Fruit fly (Drosophila melanogaster) whole organism, embryonic: Measurements from ENCODE around the gene mRpL10.

Experiments
- Atf6 ChIP-seq: fragments of 200-800 bp; sonication (Bioruptor generic); IDR thresholded peaks from 2 replicates; pipeline ENCODE4 v1.3.6; 2022; ENCODE audit warnings: missing biosample characterization, missing genetic modification characterization
- Bteb2 ChIP-seq: fragments of 200-800 bp; sonication (Bioruptor generic); optimal IDR thresholded peaks from 2 replicates; lab custom pipeline; 2016; ENCODE audit warnings: missing biosample characterization, missing genetic modification characterization
- CG10209 ChIP-seq: fragments of 200-800 bp; sonication (Bioruptor generic); optimal IDR thresholded peaks from 3 replicates; lab custom pipeline; 2017; ENCODE audit warnings: missing biosample characterization, mild to moderate bottlenecking, missing genetic modification characterization, missing genetic modification reagents
- CG10366 ChIP-seq: fragments of 200-800 bp; sonication (Bioruptor generic); IDR thresholded peaks from 2 replicates; pipeline ENCODE4 v1.3.6; 2022; ENCODE audit warnings: missing biosample characterization, missing genetic modification characterization
- CG11456 ChIP-seq: fragments of 200-800 bp; sonication (Bioruptor generic); IDR thresholded peaks from 3 replicates; pipeline ENCODE4 v1.3.6; 2022; ENCODE audit warnings: missing biosample characterization, missing genetic modification characterization
- CG13287 ChIP-seq: fragments of 200-800 bp; sonication (Bioruptor generic); IDR thresholded peaks from 2 replicates; pipeline ENCODE4 v1.3.6; 2022; ENCODE audit warnings: missing biosample characterization, missing genetic modification characterization; ENCODE audit not compliant: partially characterized antibody
- CG13296 ChIP-seq: fragments of 200-800 bp; sonication (Bioruptor generic); optimal IDR thresholded peaks from 3 replicates; lab custom pipeline; 2018; ENCODE audit warnings: missing biosample characterization, mild to moderate bottlenecking, missing genetic modification characterization
- CG14667 ChIP-seq: fragments of 200-800 bp; sonication (Bioruptor generic); IDR thresholded peaks from 2 replicates; pipeline ENCODE4 v1.3.6; 2022; ENCODE audit warnings: missing biosample characterization, missing genetic modification characterization
- CG16815 ChIP-seq: fragments of 200-800 bp; sonication (Bioruptor generic); optimal IDR thresholded peaks from 3 replicates; lab custom pipeline; 2017; ENCODE audit warnings: missing biosample characterization, mild to moderate bottlenecking, missing genetic modification characterization
- CG17361 ChIP-seq: fragments of 200-800 bp; sonication (Bioruptor generic); IDR thresholded peaks from 3 replicates; pipeline ENCODE4 v1.3.6; 2022; ENCODE audit warnings: missing biosample characterization, missing genetic modification characterization
- CG30431 ChIP-seq: fragments of 200-800 bp; sonication (Bioruptor generic); optimal IDR thresholded peaks from 2 replicates; lab custom pipeline; 2017; ENCODE audit warnings: missing biosample characterization, missing genetic modification characterization
- CG43689 ChIP-seq: fragments of 200-800 bp; sonication (Bioruptor generic); IDR thresholded peaks from 2 replicates; pipeline ENCODE4 v1.3.6; 2022; ENCODE audit warnings: missing biosample characterization, missing genetic modification characterization
- CG6683 ChIP-seq: fragments of 200-800 bp; sonication (Bioruptor generic); optimal IDR thresholded peaks from 2 replicates; lab custom pipeline; 2017; ENCODE audit warnings: missing biosample characterization, mild to moderate bottlenecking, missing genetic modification characterization, missing genetic modification reagents
- CG6813 ChIP-seq: fragments of 200-800 bp; sonication (Bioruptor generic); optimal IDR thresholded peaks from 2 replicates; lab custom pipeline; 2017; ENCODE audit warnings: missing biosample characterization, missing genetic modification characterization, mild to moderate bottlenecking, moderate library complexity, missing genetic modification reagents
- CG7786 ChIP-seq: fragments of 200-800 bp; sonication (Bioruptor generic); optimal IDR thresholded peaks from 2 replicates; lab custom pipeline; 2016; ENCODE audit warnings: missing biosample characterization, missing genetic modification characterization
- CG8089 ChIP-seq: fragments of 200-800 bp; sonication (Bioruptor generic); optimal IDR thresholded peaks from 3 replicates; lab custom pipeline; 2016; ENCODE audit warnings: missing biosample characterization, missing genetic modification characterization
- CG9797 ChIP-seq: fragments of 200-800 bp; sonication (Bioruptor generic); optimal IDR thresholded peaks from 3 replicates; lab custom pipeline; 2018; ENCODE audit warnings: missing biosample characterization, mild to moderate bottlenecking, missing genetic modification characterization
- D ChIP-seq, 2 experiments: fragments of 200-800 bp in 1 of 2; fragments of >200 bp in 1 of 2; sonication (Bioruptor generic) in 1 of 2; optimal IDR thresholded peaks; 2 replicates in 1 of 2; 3 replicates in 1 of 2; lab custom pipeline; 2017; ENCODE audit warnings: mild to moderate bottlenecking in 1 of 2, missing biosample characterization in 1 of 2, missing genetic modification characterization in 1 of 2, missing genetic modification reagents in 1 of 2
- Ets65A ChIP-seq: fragments of 200-800 bp; sonication (Bioruptor generic); peaks from one replicate; lab custom pipeline; 2016; ENCODE audit warnings: missing biosample characterization, missing genetic modification characterization
- Ets97D ChIP-seq: fragments of 200-800 bp; sonication (Bioruptor generic); optimal IDR thresholded peaks from 3 replicates; lab custom pipeline; 2016; ENCODE audit warnings: missing biosample characterization, missing genetic modification characterization
- HLH4C ChIP-seq: fragments of 200-800 bp; sonication (Bioruptor generic); IDR thresholded peaks from 3 replicates; pipeline ENCODE4 v1.3.6; 2022; ENCODE audit warnings: missing biosample characterization, missing genetic modification characterization; ENCODE audit not compliant: partially characterized antibody
- Hmx ChIP-seq: fragments of 200-800 bp; sonication (Bioruptor generic); optimal IDR thresholded peaks from 2 replicates; lab custom pipeline; 2016; ENCODE audit warnings: missing biosample characterization, missing genetic modification characterization
- Hsf ChIP-seq: fragments of 200-800 bp; sonication (Bioruptor generic); optimal IDR thresholded peaks from 3 replicates; lab custom pipeline; 2016; ENCODE audit warnings: missing biosample characterization, missing genetic modification characterization
- MBD-R2 ChIP-seq: fragments of 200-800 bp; sonication (Bioruptor generic); IDR thresholded peaks from 2 replicates; pipeline ENCODE4 v1.3.6; 2022; ENCODE audit warnings: missing biosample characterization, missing genetic modification characterization
- Max ChIP-seq: fragments of 200-800 bp; sonication (Bioruptor generic); optimal IDR thresholded peaks from 2 replicates; lab custom pipeline; 2016; ENCODE audit warnings: missing biosample characterization, mild to moderate bottlenecking, missing genetic modification characterization
- Meics ChIP-seq: fragments of 200-800 bp; sonication (Bioruptor generic); optimal IDR thresholded peaks from 2 replicates; lab custom pipeline; 2017; ENCODE audit warnings: missing biosample characterization, mild to moderate bottlenecking, missing genetic modification characterization
- Oaz ChIP-seq: fragments of 200-800 bp; sonication (Bioruptor generic); IDR thresholded peaks from 2 replicates; pipeline ENCODE4 v1.3.6; 2022; ENCODE audit warnings: missing biosample characterization, missing genetic modification characterization
- al ChIP-seq: fragments of 200-800 bp; sonication (Bioruptor generic); IDR thresholded peaks from 2 replicates; pipeline ENCODE4 v1.3.6; 2022; ENCODE audit warnings: missing biosample characterization, missing genetic modification characterization
- ato ChIP-seq: fragments of 200-800 bp; sonication (Bioruptor generic); IDR thresholded peaks from 2 replicates; pipeline ENCODE4 v1.3.6; 2022; ENCODE audit warnings: missing biosample characterization, missing genetic modification characterization; ENCODE audit not compliant: partially characterized antibody
- dmrt11E ChIP-seq: fragments of 200-800 bp; sonication (Bioruptor generic); optimal IDR thresholded peaks from 3 replicates; lab custom pipeline; 2018; ENCODE audit warnings: missing biosample characterization, mild to moderate bottlenecking, missing genetic modification characterization, moderate library complexity
- eve ChIP-seq, 2 experiments: fragments of >200 bp; optimal IDR thresholded peaks; 2 replicates each; lab custom pipeline; 2017; ENCODE audit warnings: missing biosample characterization in 2 of 2, missing genetic modification characterization in 2 of 2
- ewg ChIP-seq: fragments of 200-800 bp; sonication (Bioruptor generic); optimal IDR thresholded peaks from 3 replicates; lab custom pipeline; 2017; ENCODE audit warnings: mild to moderate bottlenecking, missing biosample characterization, missing genetic modification reagents, missing genetic modification characterization
- fu2 ChIP-seq: fragments of 200-800 bp; sonication (Bioruptor generic); optimal IDR thresholded peaks from 2 replicates; lab custom pipeline; 2016; ENCODE audit warnings: missing biosample characterization, missing genetic modification characterization
- nerfin-1 ChIP-seq: fragments of 200-800 bp; sonication (Bioruptor generic); optimal IDR thresholded peaks from 3 replicates; lab custom pipeline; 2019; ENCODE audit warnings: missing biosample characterization, mild to moderate bottlenecking, missing genetic modification characterization, moderate library complexity
- onecut ChIP-seq: fragments of 200-800 bp; sonication (Bioruptor generic); IDR thresholded peaks from 2 replicates; pipeline ENCODE4 v1.3.6; 2022; ENCODE audit warnings: missing biosample characterization, missing genetic modification characterization
- peb ChIP-seq: fragments of 200-800 bp; sonication (Bioruptor generic); IDR thresholded peaks from 2 replicates; pipeline ENCODE4 v1.3.6; 2022; ENCODE audit warnings: missing biosample characterization, missing genetic modification characterization
- psq ChIP-seq: fragments of 200-800 bp; sonication (Bioruptor generic); optimal IDR thresholded peaks from 2 replicates; lab custom pipeline; 2017; ENCODE audit warnings: missing biosample characterization, missing genetic modification characterization
- pzg ChIP-seq: fragments of 200-800 bp; sonication (Bioruptor generic); optimal IDR thresholded peaks from 3 replicates; lab custom pipeline; 2018; ENCODE audit warnings: missing biosample characterization, mild to moderate bottlenecking, missing genetic modification characterization, moderate library complexity
- row ChIP-seq: fragments of 200-800 bp; sonication (Bioruptor generic); IDR thresholded peaks from 3 replicates; pipeline ENCODE4 v1.3.6; 2022; ENCODE audit warnings: missing biosample characterization, missing genetic modification characterization
- tup ChIP-seq: fragments of 200-800 bp; sonication (Bioruptor generic); optimal IDR thresholded peaks from 2 replicates; lab custom pipeline; 2016; ENCODE audit warnings: missing biosample characterization, mild to moderate bottlenecking, missing genetic modification characterization, moderate library complexity

Gene mRpL10

DNA sequence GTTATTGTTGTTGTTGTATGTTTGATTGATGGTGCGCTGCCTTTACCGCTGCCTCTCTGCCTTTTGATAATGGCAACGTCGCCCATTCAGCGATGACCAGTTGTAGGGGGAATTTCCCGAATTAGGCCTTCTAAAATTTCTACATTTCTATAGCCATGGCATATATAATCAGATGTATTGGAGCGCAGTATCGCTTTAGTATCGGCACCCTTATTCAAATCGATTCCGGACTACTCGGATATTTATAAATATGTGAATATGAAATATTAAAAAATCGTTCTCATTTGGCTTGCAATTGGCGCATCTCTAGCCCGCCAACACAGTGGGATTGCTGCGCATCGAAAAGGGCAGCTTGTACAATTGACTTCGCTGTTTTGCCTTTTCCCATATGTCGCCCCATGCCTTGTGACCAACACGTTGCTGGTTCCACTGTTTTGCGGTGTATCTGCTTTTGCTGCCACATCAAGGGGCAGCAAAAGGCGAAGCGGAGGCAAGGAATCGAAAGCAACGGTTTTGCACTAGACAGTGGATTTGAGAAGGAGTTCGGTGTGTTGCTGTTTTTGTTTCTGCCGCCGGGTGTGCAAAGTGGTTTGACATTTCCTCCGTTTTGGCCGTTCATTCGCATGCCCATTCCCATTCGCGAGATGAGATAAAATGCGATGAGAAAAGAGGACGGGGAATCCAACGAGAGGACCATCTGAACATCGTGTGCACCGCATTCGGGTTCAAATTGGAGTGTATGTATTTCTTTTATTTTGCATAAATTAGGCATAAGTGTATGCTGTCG lies 21.2 kb downstream of the mRpL10 start (continued):
- peak; percentile 42 for TF ChIP-seq CG6683 (GFP tag; lab: Kevin White, UChicago)
- TF ChIP-seq row (GFP tag; lab: Robert Waterston, UW) = peak; percentile 86
- no peak for TF ChIP-seq ewg (GFP tag; lab: Kevin White, UChicago)
- TF ChIP-seq Oaz (GFP tag; lab: Robert Waterston, UW) = no peak
- peak; percentile 74 for TF ChIP-seq Meics (GFP tag; lab: Kevin White, UChicago)
- peak; percentile 9 for TF ChIP-seq CG8089 (GFP tag; lab: Kevin White, UChicago)
- no peak for TF ChIP-seq dmrt11E (tag; lab: Kevin White, UChicago)
- peak; percentile 48 for TF ChIP-seq tup
- TF ChIP-seq fu2 = no peak
- TF ChIP-seq onecut = peak; percentile 43; the same call in 1 of the 2 replicates
- TF ChIP-seq eve (GFP tag; optimal IDR thresholded peaks at IDR 0.05; lab: Kevin White, UChicago) = no peak
- no peak; the same call in none of the 3 replicates for TF ChIP-seq CG17361
- TF ChIP-seq CG6813 = peak; percentile 42
- peak; percentile 55 for TF ChIP-seq Max (GFP tag; lab: Kevin White, UChicago)
- no peak for TF ChIP-seq ato (GFP tag; lab: Robert Waterston, UW)
- TF ChIP-seq Bteb2 (GFP tag; lab: Kevin White, UChicago) = peak; percentile 19
- TF ChIP-seq al (GFP tag; lab: Robert Waterston, UW) = no peak
- TF ChIP-seq CG16815 (GFP tag; lab: Kevin White, UChicago) = peak; percentile 19
- no peak for TF ChIP-seq D (optimal IDR thresholded peaks at IDR 0.05; lab: Kevin White, UChicago)
- peak; percentile 59 for TF ChIP-seq D (GFP tag; optimal IDR thresholded peaks at IDR 0.05; lab: Kevin White, UChicago)
- no peak for TF ChIP-seq CG13287
- no peak for TF ChIP-seq Hmx (GFP tag; lab: Kevin White, UChicago)
- TF ChIP-seq pzg (GFP tag; lab: Kevin White, UChicago) = no peak

DNA sequence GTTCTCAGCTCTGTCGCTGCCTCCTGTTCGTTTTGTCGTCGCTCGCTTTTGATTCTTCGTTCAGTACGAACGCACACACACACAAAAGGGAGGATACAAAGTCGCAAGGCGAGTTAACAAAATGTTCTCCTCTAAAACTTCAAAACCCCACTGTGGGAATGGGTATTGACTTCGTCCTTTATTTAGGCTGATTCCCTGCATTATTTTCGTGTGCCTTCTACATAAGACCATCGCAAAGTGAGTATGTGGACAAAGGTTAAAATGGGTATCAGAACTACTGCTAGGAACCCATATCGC lies 21.8 kb downstream of the mRpL10 start:
- TF ChIP-seq HLH4C (GFP tag; lab: Robert Waterston, UW) (0 out of 3 replicates have a peak, but pooled peaks have one; percentile 4), Bteb2 (GFP tag; lab: Kevin White, UChicago) (no peak)

DNA sequence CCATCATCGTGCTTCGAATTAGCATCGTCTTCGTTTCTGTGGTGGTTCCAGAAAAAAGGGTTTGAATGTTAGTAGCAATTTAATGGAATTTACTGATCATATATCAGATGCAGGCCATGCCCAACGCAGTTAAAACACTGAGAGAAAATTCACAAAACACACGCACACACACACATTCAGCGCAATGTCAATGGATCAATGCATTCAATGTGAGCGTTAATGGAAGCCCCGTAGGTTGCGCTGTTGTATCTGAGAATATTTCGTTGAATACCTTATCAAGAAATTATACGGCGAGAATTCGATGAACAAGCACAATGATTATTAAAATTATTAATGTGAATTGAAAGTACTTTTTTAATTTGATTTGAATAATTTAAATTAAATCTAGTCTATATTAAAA lies 24.7 kb downstream of the mRpL10 start:
- peak; percentile 15 for TF ChIP-seq Ets65A (GFP tag; lab: Kevin White, UChicago)
- TF ChIP-seq MBD-R2 (GFP tag; lab: Robert Waterston, UW) = no peak

- TF ChIP-seq Atf6 (GFP tag; lab: Robert Waterston, UW) (no peak), CG7786 (no peak), CG10209 (no peak), nerfin-1 (tag; lab: Kevin White, UChicago) (no peak), Ets97D (GFP tag; lab: Kevin White, UChicago) (no peak), psq (GFP tag; lab: Kevin White, UChicago) (no peak), Hsf (GFP tag; lab: Kevin White, UChicago) (no peak), CG13296 (GFP tag; lab: Kevin White, UChicago) (no peak), peb (no peak), CG11456 (GFP tag; lab: Robert Waterston, UW) (no peak), CG14667 (GFP tag; lab: Robert Waterston, UW) (no peak), CG43689 (GFP tag; lab: Robert Waterston, UW) (no peak), CG10366 (no peak), CG30431 (GFP tag; lab: Kevin White, UChicago) (no peak), CG9797 (GFP tag; lab: Kevin White, UChicago) (no peak)
- TF ChIP-seq, all 482 proteins: peak for 0
These were observed 28.6 kb downstream of the mRpL10 start, which contains the start of gene CG13693 for dm6 chr2L:232187-232586. TSS of gene CG13693 (plus strand) at chr2L:232487.
